Fruit fly (Drosophila melanogaster) whole organism, embryonic: ENCODE data around the gene put.

Experiments used
- CG10209 ChIP-seq: fragments of 200-800 bp; sonication (Bioruptor generic); optimal IDR thresholded peaks from 3 replicates; lab custom pipeline; 2017; ENCODE audit warnings: missing biosample characterization, mild to moderate bottlenecking, missing genetic modification characterization, missing genetic modification reagents
- CG10267 ChIP-seq: fragments of 200-800 bp; sonication (Bioruptor generic); optimal IDR thresholded peaks from 2 replicates; lab custom pipeline; 2018; ENCODE audit warnings: missing biosample characterization, mild to moderate bottlenecking, missing genetic modification characterization, moderate library complexity
- CG10979 ChIP-seq: fragments of 200-800 bp; sonication (Bioruptor generic); optimal IDR thresholded peaks from 2 replicates; lab custom pipeline; 2018; ENCODE audit warnings: missing biosample characterization, mild to moderate bottlenecking, missing genetic modification characterization, moderate library complexity
- CG12391 ChIP-seq: fragments of 200-800 bp; sonication (Bioruptor generic); optimal IDR thresholded peaks from 3 replicates; lab custom pipeline; 2018; ENCODE audit warnings: missing biosample characterization, mild to moderate bottlenecking, missing genetic modification characterization, moderate library complexity
- CG15696 ChIP-seq: fragments of 200-800 bp; sonication (Bioruptor generic); optimal IDR thresholded peaks from 2 replicates; lab custom pipeline; 2019; ENCODE audit warnings: missing biosample characterization, mild to moderate bottlenecking, missing genetic modification characterization, moderate library complexity
- CG17328 ChIP-seq: fragments of 200-800 bp; sonication (Bioruptor generic); IDR thresholded peaks from 2 replicates; pipeline ENCODE4 v1.3.6; 2022; ENCODE audit warnings: missing biosample characterization, missing genetic modification characterization
- CG17568 ChIP-seq: fragments of 200-800 bp; sonication (Bioruptor generic); optimal IDR thresholded peaks from 2 replicates; lab custom pipeline; 2018; ENCODE audit warnings: missing biosample characterization, mild to moderate bottlenecking, missing genetic modification characterization, moderate library complexity
- CG17829 ChIP-seq: fragments of 200-800 bp; optimal IDR thresholded peaks from 2 replicates; lab custom pipeline; 2019; ENCODE audit warnings: missing biosample characterization, mild to moderate bottlenecking, missing genetic modification characterization, moderate library complexity
- CG2678 ChIP-seq: fragments of 200-800 bp; sonication (Bioruptor generic); optimal IDR thresholded peaks from 3 replicates; lab custom pipeline; 2019; ENCODE audit warnings: missing biosample characterization, mild to moderate bottlenecking, missing genetic modification characterization, moderate library complexity
- CG34224 ChIP-seq: fragments of 200-800 bp; sonication (Bioruptor generic); IDR thresholded peaks from 3 replicates; pipeline ENCODE4 v1.3.6; 2022; ENCODE audit warnings: missing biosample characterization, missing genetic modification characterization; ENCODE audit not compliant: partially characterized antibody
- CG3847 ChIP-seq: fragments of 200-800 bp; sonication (Bioruptor generic); IDR thresholded peaks from 2 replicates; pipeline ENCODE4 v1.3.6; 2022; ENCODE audit warnings: missing biosample characterization, missing genetic modification characterization
- CG3995 ChIP-seq: fragments of 200-800 bp; sonication (Bioruptor generic); optimal IDR thresholded peaks from 3 replicates; lab custom pipeline; 2016; ENCODE audit warnings: missing biosample characterization, missing genetic modification characterization
- CG7556 ChIP-seq: fragments of 200-800 bp; sonication (Bioruptor generic); optimal IDR thresholded peaks from 2 replicates; lab custom pipeline; 2017; ENCODE audit warnings: missing biosample characterization, mild to moderate bottlenecking, missing genetic modification characterization
- CG7745 ChIP-seq: fragments of 200-800 bp; sonication (Bioruptor generic); optimal IDR thresholded peaks from 2 replicates; lab custom pipeline; 2018; ENCODE audit warnings: missing biosample characterization, mild to moderate bottlenecking, missing genetic modification characterization, moderate library complexity
- CG8765 ChIP-seq: fragments of 200-800 bp; sonication (Bioruptor generic); IDR thresholded peaks from 2 replicates; pipeline ENCODE4 v1.3.6; 2022; ENCODE audit warnings: missing biosample characterization, missing genetic modification characterization
- CG9215 ChIP-seq: fragments of 200-800 bp; sonication (Bioruptor generic); IDR thresholded peaks from 2 replicates; pipeline ENCODE4 v1.3.6; 2022; ENCODE audit warnings: missing biosample characterization, missing genetic modification characterization
- CG9817 ChIP-seq: fragments of 200-800 bp; sonication (Bioruptor generic); optimal IDR thresholded peaks from 2 replicates; lab custom pipeline; 2018; ENCODE audit warnings: missing biosample characterization, mild to moderate bottlenecking, missing genetic modification characterization, moderate library complexity
- CTCF ChIP-seq: fragments of 200-800 bp; sonication (Bioruptor generic); optimal IDR thresholded peaks from 2 replicates; lab custom pipeline; 2017; ENCODE audit warnings: missing biosample characterization, mild to moderate bottlenecking, missing genetic modification characterization, moderate library complexity
- Ets65A ChIP-seq: fragments of 200-800 bp; sonication (Bioruptor generic); peaks from one replicate; lab custom pipeline; 2016; ENCODE audit warnings: missing biosample characterization, missing genetic modification characterization
- HLH54F ChIP-seq: fragments of 200-800 bp; sonication (Bioruptor generic); optimal IDR thresholded peaks from 3 replicates; lab custom pipeline; 2016; ENCODE audit warnings: missing biosample characterization, missing genetic modification characterization
- Hey ChIP-seq: fragments of 200-800 bp; sonication (Bioruptor generic); optimal IDR thresholded peaks from 3 replicates; lab custom pipeline; 2018; ENCODE audit warnings: missing biosample characterization, mild to moderate bottlenecking, missing genetic modification characterization
- Hr78 ChIP-seq, 2 experiments: fragments of 200-800 bp in 1 of 2; fragments of >200 bp in 1 of 2; sonication (Bioruptor generic) in 1 of 2; optimal IDR thresholded peaks; 2 replicates each; lab custom pipeline; 2017 to 2019; ENCODE audit warnings: missing biosample characterization in 2 of 2, missing genetic modification characterization in 2 of 2, mild to moderate bottlenecking in 1 of 2, moderate library complexity in 1 of 2
- MESR4 ChIP-seq: fragments of 200-800 bp; sonication (Bioruptor generic); optimal IDR thresholded peaks from 2 replicates; lab custom pipeline; 2018; ENCODE audit warnings: missing biosample characterization, mild to moderate bottlenecking, missing genetic modification characterization, moderate library complexity
- Rfx ChIP-seq: fragments of 200-800 bp; sonication (Bioruptor generic); IDR thresholded peaks from 2 replicates; pipeline ENCODE4 v1.3.6; 2022; ENCODE audit warnings: missing biosample characterization, missing genetic modification characterization
- Taf1 ChIP-seq: fragments of 200-800 bp; sonication (Bioruptor generic); IDR thresholded peaks from 2 replicates; pipeline ENCODE4 v1.3.6; 2022; ENCODE audit warnings: missing biosample characterization, missing genetic modification characterization
- Vsx1 ChIP-seq: fragments of 200-800 bp; sonication (Bioruptor generic); optimal IDR thresholded peaks from 2 replicates; lab custom pipeline; 2017; ENCODE audit warnings: missing biosample characterization, mild to moderate bottlenecking, missing genetic modification characterization, missing genetic modification reagents
- Xbp1 ChIP-seq: fragments of 200-800 bp; sonication (Bioruptor generic); optimal IDR thresholded peaks from 3 replicates; lab custom pipeline; 2016; ENCODE audit warnings: missing biosample characterization, mild to moderate bottlenecking, missing genetic modification characterization
- Xrp1 ChIP-seq: fragments of 200-800 bp; sonication (Bioruptor generic); IDR thresholded peaks from 2 replicates; pipeline ENCODE4 v1.3.6; 2022; ENCODE audit warnings: missing biosample characterization, missing genetic modification characterization
- YL-1 ChIP-seq: fragments of 200-800 bp; sonication (Bioruptor generic); optimal IDR thresholded peaks from 3 replicates; lab custom pipeline; 2017; ENCODE audit warnings: missing biosample characterization, mild to moderate bottlenecking, missing genetic modification characterization
- ara ChIP-seq: fragments of 200-800 bp; sonication (Bioruptor generic); IDR thresholded peaks from 2 replicates; pipeline ENCODE4 v1.3.6; 2022; ENCODE audit warnings: missing biosample characterization, missing genetic modification characterization
- bowl ChIP-seq: fragments of 200-800 bp; sonication (Bioruptor generic); IDR thresholded peaks from 2 replicates; pipeline ENCODE4 v1.3.6; 2022; ENCODE audit warnings: missing biosample characterization, missing genetic modification characterization
- bsh ChIP-seq, 2 experiments: fragments of 200-800 bp; sonication (Bioruptor generic); optimal IDR thresholded peaks; 2 replicates each; lab custom pipeline; 2017 to 2018; ENCODE audit warnings: mild to moderate bottlenecking in 2 of 2, missing biosample characterization in 2 of 2, missing genetic modification characterization in 2 of 2, moderate library complexity in 1 of 2
- chif ChIP-seq, 2 experiments: fragments of 200-800 bp; sonication (Bioruptor generic); optimal IDR thresholded peaks; 3 replicates each; lab custom pipeline; 2016; ENCODE audit warnings: missing biosample characterization in 2 of 2, missing genetic modification characterization in 2 of 2
- chn ChIP-seq: fragments of 200-800 bp; sonication (Bioruptor generic); optimal IDR thresholded peaks from 2 replicates; lab custom pipeline; 2016; ENCODE audit warnings: missing biosample characterization, missing genetic modification characterization
- corto ChIP-seq: fragments of 200-800 bp; sonication (Bioruptor generic); optimal IDR thresholded peaks from 2 replicates; lab custom pipeline; 2016; ENCODE audit warnings: missing biosample characterization, mild to moderate bottlenecking, missing genetic modification characterization, moderate library complexity
- dmrt11E ChIP-seq: fragments of 200-800 bp; sonication (Bioruptor generic); optimal IDR thresholded peaks from 3 replicates; lab custom pipeline; 2018; ENCODE audit warnings: missing biosample characterization, mild to moderate bottlenecking, missing genetic modification characterization, moderate library complexity
- dysf ChIP-seq: fragments of 200-800 bp; sonication (Bioruptor generic); IDR thresholded peaks from 3 replicates; pipeline ENCODE4 v1.3.6; 2022; ENCODE audit warnings: missing biosample characterization, missing genetic modification characterization
- ind ChIP-seq: fragments of 200-800 bp; sonication (Bioruptor generic); optimal IDR thresholded peaks from 3 replicates; lab custom pipeline; 2016; ENCODE audit warnings: missing biosample characterization, missing genetic modification characterization
- jumu ChIP-seq: fragments of 200-800 bp; sonication (Bioruptor generic); optimal IDR thresholded peaks from 3 replicates; lab custom pipeline; 2016; ENCODE audit warnings: missing biosample characterization, missing genetic modification characterization
- kah ChIP-seq: fragments of 200-800 bp; sonication (Bioruptor generic); optimal IDR thresholded peaks from 2 replicates; lab custom pipeline; 2018; ENCODE audit warnings: missing biosample characterization, mild to moderate bottlenecking, missing genetic modification characterization
- lola ChIP-seq, 3 experiments: fragments of >200 bp in 2 of 3; fragments of 200-800 bp in 1 of 3; sonication (Bioruptor generic) in 1 of 3; optimal IDR thresholded peaks; 2 replicates each; lab custom pipeline; 2017 to 2019; ENCODE audit warnings: missing biosample characterization in 3 of 3, missing genetic modification characterization in 3 of 3, mild to moderate bottlenecking in 1 of 3, moderate library complexity in 1 of 3
- lov ChIP-seq, 2 experiments: fragments of 200-800 bp in 1 of 2; fragments of >200 bp in 1 of 2; sonication (Bioruptor generic) in 1 of 2; IDR thresholded peaks in 1 of 2; optimal IDR thresholded peaks in 1 of 2; 2 replicates in 1 of 2; 3 replicates in 1 of 2; pipeline versions ENCODE4 v1.3.6 to Lab custom; 2017 to 2022; ENCODE audit warnings: missing biosample characterization in 1 of 2, missing genetic modification characterization in 1 of 2
- maf-S ChIP-seq: fragments of 200-800 bp; sonication (Bioruptor generic); optimal IDR thresholded peaks from 2 replicates; lab custom pipeline; 2016; ENCODE audit warnings: missing biosample characterization, missing genetic modification characterization
- phol ChIP-seq: fragments of 200-800 bp; sonication (Bioruptor generic); optimal IDR thresholded peaks from 3 replicates; lab custom pipeline; 2018; ENCODE audit warnings: missing biosample characterization, mild to moderate bottlenecking, missing genetic modification characterization, moderate library complexity
- prd ChIP-seq, 3 experiments: fragments of >200 bp in 2 of 3; fragments of 200-800 bp in 1 of 3; sonication (Bioruptor generic) in 1 of 3; optimal IDR thresholded peaks in 2 of 3; IDR thresholded peaks in 1 of 3; 2 replicates in 2 of 3; 3 replicates in 1 of 3; pipeline versions ENCODE4 v1.3.6 to Lab custom; 2017 to 2022; ENCODE audit warnings: missing biosample characterization in 1 of 3, missing genetic modification characterization in 1 of 3
- repo ChIP-seq: fragments of 200-800 bp; sonication (Bioruptor generic); optimal IDR thresholded peaks from 2 replicates; lab custom pipeline; 2016; ENCODE audit warnings: missing biosample characterization, missing genetic modification characterization
- sens ChIP-seq: fragments of 200-800 bp; sonication (Bioruptor generic); peaks from one replicate; lab custom pipeline; 2016; ENCODE audit warnings: missing biosample characterization, missing genetic modification characterization
- sima ChIP-seq: fragments of 200-800 bp; sonication (Bioruptor generic); optimal IDR thresholded peaks from 2 replicates; lab custom pipeline; 2016; ENCODE audit warnings: missing biosample characterization, missing genetic modification characterization

Gene put

dm6 chr3R:14590753-14591535 is 34.6 kb downstream of the put start (continued):
- TF ChIP-seq HLH54F = no peak
- TF ChIP-seq Vsx1 = peak; percentile 74
- peak; percentile 47 for TF ChIP-seq CG3847 (GFP tag; lab: Robert Waterston, UW)
- no peak for TF ChIP-seq repo (GFP tag; lab: Kevin White, UChicago)
- TF ChIP-seq jumu (GFP tag; lab: Kevin White, UChicago) = peak; percentile 9
- TF ChIP-seq Hey (tag; lab: Kevin White, UChicago) = no peak
- peak; percentile 98 for TF ChIP-seq CG17829
- TF ChIP-seq kah (GFP tag; lab: Kevin White, UChicago) = peak; percentile 54
- TF ChIP-seq lov (optimal IDR thresholded peaks at IDR 0.05; lab: Kevin White, UChicago) = no peak
- peak; percentile 75; the same call in 2 of the 3 replicates for TF ChIP-seq lov (GFP tag; IDR thresholded peaks at IDR 0.05; lab: Robert Waterston, UW)
- peak; percentile 21 for TF ChIP-seq CTCF (GFP tag; lab: Kevin White, UChicago)
- TF ChIP-seq YL-1 = peak; percentile 64
- peak; percentile 75 for TF ChIP-seq CG7745 (tag; lab: Kevin White, UChicago)
- peak; percentile 59 for TF ChIP-seq CG9215
- TF ChIP-seq CG10267 (tag; lab: Kevin White, UChicago) = peak; percentile 93
- no peak for TF ChIP-seq sima (GFP tag; lab: Kevin White, UChicago)
- peak; percentile 66; the same call in 2 of the 3 replicates for TF ChIP-seq dysf (GFP tag; lab: Robert Waterston, UW)
- TF ChIP-seq bowl = no peak
- peak; percentile 87 for TF ChIP-seq CG2678
- peak; percentile 94 for TF ChIP-seq CG7556 (GFP tag; lab: Kevin White, UChicago)
- TF ChIP-seq MESR4 = no peak
- peak; percentile 50 for TF ChIP-seq CG17568 (GFP tag; lab: Kevin White, UChicago)
- TF ChIP-seq Hr78 (GFP tag; optimal IDR thresholded peaks at IDR 0.05; lab: Kevin White, UChicago) = peak in 1 of 2 experiments; percentile 85
- TF ChIP-seq ind (GFP tag; lab: Kevin White, UChicago) = peak; percentile 59
- TF ChIP-seq Taf1 (GFP tag; lab: Robert Waterston, UW) = no peak
- peak; percentile 25; the same call in 1 of the 2 replicates for TF ChIP-seq Rfx
- TF ChIP-seq corto (GFP tag; lab: Kevin White, UChicago) = no peak
- TF ChIP-seq, all 482 proteins: peak for 293

DNA sequence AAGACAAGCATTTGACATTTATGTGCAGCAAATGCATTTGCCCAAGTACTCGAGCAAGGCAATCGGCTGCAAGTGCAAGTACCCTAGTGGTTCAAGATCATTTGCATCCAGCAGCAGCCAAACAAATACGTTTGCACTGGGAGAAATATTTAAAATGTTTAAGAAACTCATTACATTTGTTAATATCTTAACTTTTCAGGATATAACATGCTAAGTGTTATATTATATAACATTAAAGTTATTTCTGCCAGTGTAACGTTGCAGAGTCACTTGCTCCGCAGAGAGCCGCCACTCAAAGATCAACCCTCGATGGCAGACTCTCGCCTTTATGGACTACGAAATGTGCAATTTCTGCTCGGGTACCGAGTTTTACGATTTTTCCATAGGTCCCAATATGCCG is 36.0 kb downstream of the put start:
- TF ChIP-seq Xbp1 (GFP tag; lab: Kevin White, UChicago) (peak; percentile 4), CG9817 (no peak), CG34224 (no peak), lola (GFP tag; optimal IDR thresholded peaks at IDR 0.05; lab: Kevin White, UChicago) (peak in 1 of 3 experiments; percentile 39), CG3995 (GFP tag; lab: Kevin White, UChicago) (no peak), CG15696 (tag; lab: Kevin White, UChicago) (peak; percentile 75), CG10979 (tag; lab: Kevin White, UChicago) (peak; percentile 61), Ets65A (GFP tag; lab: Kevin White, UChicago) (peak; percentile 89), CG12391 (peak; percentile 40), chn (GFP tag; lab: Kevin White, UChicago) (peak; percentile 0), bsh (GFP tag; optimal IDR thresholded peaks at IDR 0.05; lab: Kevin White, UChicago) (peak in 1 of 2 experiments; percentile 37), CG17328 (GFP tag; lab: Robert Waterston, UW) (0 out of 2 replicates have a peak, but pooled peaks have one; percentile 45), dmrt11E (tag; lab: Kevin White, UChicago) (peak; percentile 74), CG8765 (GFP tag; lab: Robert Waterston, UW) (peak; percentile 40; the same call in 1 of the 2 replicates), phol (tag; lab: Kevin White, UChicago) (peak; percentile 27), prd (optimal IDR thresholded peaks at IDR 0.05; lab: Kevin White, UChicago) (no peak), prd (GFP tag; IDR thresholded peaks at IDR 0.05; lab: Robert Waterston, UW) (peak; percentile 69; the same call in 2 of the 3 replicates), CG10209 (GFP tag; lab: Kevin White, UChicago) (peak; percentile 12), sens (GFP tag; lab: Kevin White, UChicago) (peak; percentile 90), chif (GFP tag; optimal IDR thresholded peaks at IDR 0.05; lab: Kevin White, UChicago) (peak; percentile 20 to 25), Xrp1 (peak; percentile 75), ara (GFP tag; lab: Robert Waterston, UW) (0 out of 2 replicates have a peak, but pooled peaks have one; percentile 28), maf-S (GFP tag; lab: Kevin White, UChicago) (no peak)
